Fruit fly (Drosophila melanogaster) whole organism, embryonic: ENCODE results near the gene isoQC.

ENCODE experiments used
- CG12391 ChIP-seq: fragments of 200-800 bp; sonication (Bioruptor generic); optimal IDR thresholded peaks from 3 replicates; lab custom pipeline; 2018; ENCODE audit warnings: missing biosample characterization, mild to moderate bottlenecking, missing genetic modification characterization, moderate library complexity
- CG18476 ChIP-seq: fragments of 200-800 bp; sonication (Bioruptor generic); optimal IDR thresholded peaks from 2 replicates; lab custom pipeline; 2016; ENCODE audit warnings: missing biosample characterization, mild to moderate bottlenecking, missing genetic modification characterization
- CG9727 ChIP-seq: fragments of 200-800 bp; sonication (Bioruptor generic); optimal IDR thresholded peaks from 3 replicates; lab custom pipeline; 2017; ENCODE audit warnings: missing biosample characterization, mild to moderate bottlenecking, missing genetic modification characterization
- CG9817 ChIP-seq: fragments of 200-800 bp; sonication (Bioruptor generic); optimal IDR thresholded peaks from 2 replicates; lab custom pipeline; 2018; ENCODE audit warnings: missing biosample characterization, mild to moderate bottlenecking, missing genetic modification characterization, moderate library complexity
- CrebB ChIP-seq: fragments of 200-800 bp; sonication (Bioruptor generic); optimal IDR thresholded peaks from 3 replicates; lab custom pipeline; 2018; ENCODE audit warnings: missing biosample characterization, mild to moderate bottlenecking, missing genetic modification characterization
- Hand ChIP-seq: fragments of 200-800 bp; sonication (Bioruptor generic); optimal IDR thresholded peaks from 2 replicates; lab custom pipeline; 2017; ENCODE audit warnings: mild to moderate bottlenecking, missing biosample characterization, missing genetic modification reagents, missing genetic modification characterization
- MESR4 ChIP-seq: fragments of 200-800 bp; sonication (Bioruptor generic); optimal IDR thresholded peaks from 2 replicates; lab custom pipeline; 2018; ENCODE audit warnings: missing biosample characterization, mild to moderate bottlenecking, missing genetic modification characterization, moderate library complexity
- Tbp ChIP-seq: fragments of >200 bp; optimal IDR thresholded peaks from 2 replicates; lab custom pipeline; 2018; ENCODE audit warnings: missing biosample characterization, missing genetic modification characterization
- fru ChIP-seq: fragments of >200 bp; optimal IDR thresholded peaks from 2 replicates; lab custom pipeline; 2017
- so ChIP-seq: fragments of 200-800 bp; sonication (Bioruptor generic); IDR thresholded peaks from 3 replicates; pipeline ENCODE4 v1.3.6; 2022; ENCODE audit warnings: missing biosample characterization, missing genetic modification characterization
- ttk ChIP-seq: fragments of 200-800 bp; sonication (Bioruptor generic); IDR thresholded peaks from 2 replicates; pipeline ENCODE4 v2.1.2; 2022; ENCODE audit warnings: missing biosample characterization, missing genetic modification characterization
- unc-4 ChIP-seq: fragments of 200-800 bp; sonication (Bioruptor generic); IDR thresholded peaks from 2 replicates; pipeline ENCODE4 v1.3.6; 2022; ENCODE audit warnings: missing biosample characterization, missing genetic modification characterization; ENCODE audit not compliant: partially characterized antibody
- yki ChIP-seq: fragments of >200 bp; optimal IDR thresholded peaks from 3 replicates; lab custom pipeline; 2018

- no peak for TF ChIP-seq CG9727 (GFP tag; lab: Kevin White, UChicago)
- no peak for TF ChIP-seq CrebB
- no peak for TF ChIP-seq so (GFP tag; lab: Robert Waterston, UW)
- TF ChIP-seq yki (lab: Kevin White, UChicago): no peak
- TF ChIP-seq CG9817 (tag; lab: Kevin White, UChicago): peak; percentile 3
- no peak for TF ChIP-seq unc-4
- no peak for TF ChIP-seq CG18476 (GFP tag; lab: Kevin White, UChicago)
- no peak for TF ChIP-seq ttk
- peak; percentile 43 for TF ChIP-seq MESR4 (GFP tag; lab: Kevin White, UChicago)
- no peak for TF ChIP-seq Hand (GFP tag; lab: Kevin White, UChicago)
- TF ChIP-seq CG12391 (tag; lab: Kevin White, UChicago): peak; percentile 54
- no peak for TF ChIP-seq Tbp (GFP tag; lab: Kevin White, UChicago)
- no peak for TF ChIP-seq fru (lab: Kevin White, UChicago)
Observed at dm6 chr3L:20520687-20521169, 46.5 kb downstream of the isoQC start, which contains the start of the genes mTerf3 and CG5104.
